Worm (Caenorhabditis elegans): Measurements from ENCODE around the gene sqv-7.

DNA sequence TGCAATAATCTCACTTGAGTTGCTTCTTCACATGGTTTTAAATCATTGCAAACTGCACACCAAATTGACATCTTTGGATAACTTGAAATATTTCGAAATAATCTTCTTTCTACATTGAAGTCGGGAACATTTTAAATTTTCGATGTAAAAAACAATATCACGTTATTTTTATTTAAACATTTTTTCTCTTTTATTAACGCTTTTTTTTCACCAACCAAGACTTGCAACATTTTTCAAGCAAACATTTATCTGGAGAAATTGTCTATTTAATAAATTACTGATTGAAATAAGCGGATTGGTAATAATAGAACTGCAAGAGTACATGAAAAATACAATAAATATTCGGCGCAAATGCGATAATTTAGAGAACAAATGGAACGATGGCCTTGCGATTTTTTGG lies 42.0 kb downstream of the sqv-7 start, which contains the start of gene C15F1.5:
- TF ChIP-seq W03F9.2 (tag; optimal IDR thresholded peaks at IDR 0.05): no peak
- TF ChIP-seq dao-5 (tag; optimal IDR thresholded peaks at IDR 0.05): no peak
- no peak for TF ChIP-seq him-1 (tag; optimal IDR thresholded peaks at IDR 0.05)
